Fruit fly (Drosophila melanogaster) Kc167 (cell line): ENCODE data around the gene fau.

Experiments used
- Myc ChIP-seq: fragments of >200 bp; optimal IDR thresholded peaks from 2 replicates; lab custom pipeline; 2017; ENCODE audit warnings: missing external identifiers
- Sin3A ChIP-seq: fragments of >200 bp; optimal IDR thresholded peaks from 2 replicates; lab custom pipeline; 2018; ENCODE audit warnings: missing external identifiers
- h ChIP-seq: fragments of >200 bp; optimal IDR thresholded peaks from 3 replicates; lab custom pipeline; 2018; ENCODE audit warnings: missing external identifiers
- insv ChIP-seq: fragments of >200 bp; optimal IDR thresholded peaks from 3 replicates; lab custom pipeline; 2018; ENCODE audit warnings: missing external identifiers
- psq ChIP-seq: fragments of >200 bp; optimal IDR thresholded peaks from 2 replicates; lab custom pipeline; 2017; ENCODE audit warnings: missing external identifiers
- ttk ChIP-seq: sonication (Bioruptor generic); optimal IDR thresholded peaks from 2 replicates; lab custom pipeline; 2017; ENCODE audit warnings: missing external identifiers

fau gene

dm6 chr3R:10777274-10777673 is at the start of gene fau, which contains the start of the genes CG45076 and CG45078:
fau (minus strand) TSS chr3R:10777374.
CG45076 (minus strand) TSS chr3R:10777374.
CG45078 (minus strand) TSS chr3R:10777374.
- TF ChIP-seq psq (lab: Kevin White, UChicago) (no peak), insv (lab: Kevin White, UChicago) (no peak), Sin3A (lab: Kevin White, UChicago) (no peak), Myc (lab: Kevin White, UChicago) (no peak), ttk (lab: Kevin White, UChicago) (no peak), h (lab: Kevin White, UChicago) (no peak)

- TF ChIP-seq Myc (lab: Kevin White, UChicago) (no peak), h (lab: Kevin White, UChicago) (no peak), insv (lab: Kevin White, UChicago) (no peak), psq (lab: Kevin White, UChicago) (no peak), Sin3A (lab: Kevin White, UChicago) (no peak), ttk (lab: Kevin White, UChicago) (no peak)
Measured at dm6 chr3R:10815032-10815431, 37.9 kb upstream of the fau start, which contains the start of the genes CG14693 and TTLL15. CG14693 (minus strand) TSS chr3R:10815047. TTLL15 (plus strand) TSS chr3R:10815288.

- TF ChIP-seq insv (lab: Kevin White, UChicago): no peak
- no peak for TF ChIP-seq h (lab: Kevin White, UChicago)
- no peak for TF ChIP-seq psq (lab: Kevin White, UChicago)
- no peak for TF ChIP-seq ttk (lab: Kevin White, UChicago)
- TF ChIP-seq Sin3A (lab: Kevin White, UChicago): no peak
- no peak for TF ChIP-seq Myc (lab: Kevin White, UChicago)
Measured at dm6 chr3R:10803855-10804254, 26.7 kb upstream of the fau start, which contains the start of gene CG14692. CG14692 (minus strand) TSS chr3R:10803955.

- no peak for TF ChIP-seq Myc (lab: Kevin White, UChicago)
- no peak for TF ChIP-seq h (lab: Kevin White, UChicago)
- TF ChIP-seq Sin3A (lab: Kevin White, UChicago): no peak
- no peak for TF ChIP-seq insv (lab: Kevin White, UChicago)
- no peak for TF ChIP-seq psq (lab: Kevin White, UChicago)
- no peak for TF ChIP-seq ttk (lab: Kevin White, UChicago)
Measured at dm6 chr3R:10792604-10793003, 15.4 kb upstream of the fau start, which contains the start of gene CG14687. CG14687 (plus strand) TSS chr3R:10792904.

dm6 chr3R:10788186-10788585 is 11.0 kb upstream of the fau start, which contains the start of the genes Art1 and Mcm5:
Art1 (minus strand) TSS chr3R:10788226.
Mcm5 (plus strand) TSS chr3R:10788524.
- no peak for TF ChIP-seq insv (lab: Kevin White, UChicago)
- TF ChIP-seq Myc (lab: Kevin White, UChicago): no peak
- TF ChIP-seq Sin3A (lab: Kevin White, UChicago): no peak
- no peak for TF ChIP-seq ttk (lab: Kevin White, UChicago)
- TF ChIP-seq psq (lab: Kevin White, UChicago): no peak
- TF ChIP-seq h (lab: Kevin White, UChicago): no peak

- no peak for TF ChIP-seq Sin3A (lab: Kevin White, UChicago)
- no peak for TF ChIP-seq psq (lab: Kevin White, UChicago)
- TF ChIP-seq ttk (lab: Kevin White, UChicago): no peak
- no peak for TF ChIP-seq h (lab: Kevin White, UChicago)
- no peak for TF ChIP-seq Myc (lab: Kevin White, UChicago)
- TF ChIP-seq insv (lab: Kevin White, UChicago): no peak
Measured at dm6 chr3R:10784058-10784499, 6.9 kb upstream of the fau start, which contains the start of the genes mRpL37 and Rbp1. mRpL37 (minus strand) TSS chr3R:10784092. Rbp1 (plus strand) TSS chr3R:10784383.

dm6 chr3R:10782167-10782566 is 5.0 kb upstream of the fau start, which contains the start of gene CG42633:
CG42633 (minus strand) TSS chr3R:10782267.
- TF ChIP-seq insv (lab: Kevin White, UChicago): no peak
- no peak for TF ChIP-seq Sin3A (lab: Kevin White, UChicago)
- no peak for TF ChIP-seq ttk (lab: Kevin White, UChicago)
- TF ChIP-seq Myc (lab: Kevin White, UChicago): no peak
- TF ChIP-seq psq (lab: Kevin White, UChicago): no peak
- no peak for TF ChIP-seq h (lab: Kevin White, UChicago)

dm6 chr3R:10780161-10780560 is 3.0 kb upstream of the fau start:
- TF ChIP-seq Sin3A (lab: Kevin White, UChicago): no peak
- TF ChIP-seq psq (lab: Kevin White, UChicago): no peak
- TF ChIP-seq h (lab: Kevin White, UChicago): no peak
- no peak for TF ChIP-seq Myc (lab: Kevin White, UChicago)
- no peak for TF ChIP-seq insv (lab: Kevin White, UChicago)
- TF ChIP-seq ttk (lab: Kevin White, UChicago): no peak

- TF ChIP-seq psq (lab: Kevin White, UChicago): no peak
- no peak for TF ChIP-seq Sin3A (lab: Kevin White, UChicago)
- TF ChIP-seq insv (lab: Kevin White, UChicago): no peak
- TF ChIP-seq h (lab: Kevin White, UChicago): no peak
- no peak for TF ChIP-seq ttk (lab: Kevin White, UChicago)
Measured at dm6 chr3R:10779269-10779668, 2.1 kb upstream of the fau start, which contains the start of gene Desi. Desi (plus strand) TSS chr3R:10779569.

dm6 chr3R:10778151-10778550 is 977 bp upstream of the fau start:
- TF ChIP-seq ttk (lab: Kevin White, UChicago) (no peak), Myc (lab: Kevin White, UChicago) (no peak), insv (lab: Kevin White, UChicago) (no peak), Sin3A (lab: Kevin White, UChicago) (no peak), h (lab: Kevin White, UChicago) (no peak), psq (lab: Kevin White, UChicago) (no peak)

dm6 chr3R:10776047-10776659 is 1.0 kb downstream of the fau start:
- TF ChIP-seq Sin3A (lab: Kevin White, UChicago) (no peak), h (lab: Kevin White, UChicago) (no peak), ttk (lab: Kevin White, UChicago) (no peak), psq (lab: Kevin White, UChicago) (no peak), Myc (lab: Kevin White, UChicago) (no peak), insv (lab: Kevin White, UChicago) (no peak)
